Worm (Caenorhabditis elegans): ENCODE results near the gene C50F4.9.
A peak's percentile ranks its signal among the peaks of the same experiment; 100 is the strongest.

The C50F4.9 gene

DNA sequence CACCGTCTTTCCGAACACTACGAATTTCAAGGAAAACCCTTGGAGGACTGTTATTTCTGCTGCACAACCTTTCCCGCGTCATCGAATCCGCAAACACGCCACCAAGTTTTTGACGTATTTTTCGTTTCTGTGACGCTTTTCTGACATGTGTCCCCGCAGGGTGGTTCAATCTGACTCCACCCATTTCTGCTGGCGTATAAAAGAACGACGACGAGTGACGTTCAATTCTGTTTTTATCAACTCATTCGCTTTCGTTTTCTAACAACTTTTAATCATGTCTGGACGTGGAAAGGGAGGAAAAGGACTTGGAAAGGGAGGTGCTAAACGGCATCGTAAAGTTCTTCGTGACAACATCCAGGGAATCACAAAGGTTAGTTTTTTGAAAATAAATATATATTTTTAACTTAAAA, 22.9 kb upstream of the C50F4.9 start, which contains the start of gene his-37 (continued):
- peak; percentile 93 for TF ChIP-seq snpc-4 (tag; optimal IDR thresholded peaks at IDR 0.05)
- TF ChIP-seq nhr-25 (tag; optimal IDR thresholded peaks at IDR 0.05): peak; percentile 99
- peak; percentile 38 for TF ChIP-seq ztf-11 (tag; optimal IDR thresholded peaks at IDR 0.05)
- peak; percentile 90 for TF ChIP-seq nhr-237 (tag; optimal IDR thresholded peaks at IDR 0.05)
- TF ChIP-seq fos-1 (tag; optimal IDR thresholded peaks at IDR 0.05): peak; percentile 100
- peak; percentile 72 for TF ChIP-seq R02D3.7 (tag; optimal IDR thresholded peaks at IDR 0.05)
- TF ChIP-seq lin-13 (GFP tag; optimal IDR thresholded peaks at IDR 0.05): peak; percentile 98
- peak; percentile 88 for TF ChIP-seq ceh-82 (tag; optimal IDR thresholded peaks at IDR 0.05)
- peak; percentile 93 for TF ChIP-seq ceh-16 (tag; optimal IDR thresholded peaks at IDR 0.05)
- TF ChIP-seq unc-62 (GFP tag; optimal IDR thresholded peaks at IDR 0.05): peak; percentile 92
- peak; percentile 99 for TF ChIP-seq nhr-6 (tag; optimal IDR thresholded peaks at IDR 0.05)
- peak; percentile 68 for TF ChIP-seq lin-39 (tag; optimal IDR thresholded peaks at IDR 0.05)

DNA sequence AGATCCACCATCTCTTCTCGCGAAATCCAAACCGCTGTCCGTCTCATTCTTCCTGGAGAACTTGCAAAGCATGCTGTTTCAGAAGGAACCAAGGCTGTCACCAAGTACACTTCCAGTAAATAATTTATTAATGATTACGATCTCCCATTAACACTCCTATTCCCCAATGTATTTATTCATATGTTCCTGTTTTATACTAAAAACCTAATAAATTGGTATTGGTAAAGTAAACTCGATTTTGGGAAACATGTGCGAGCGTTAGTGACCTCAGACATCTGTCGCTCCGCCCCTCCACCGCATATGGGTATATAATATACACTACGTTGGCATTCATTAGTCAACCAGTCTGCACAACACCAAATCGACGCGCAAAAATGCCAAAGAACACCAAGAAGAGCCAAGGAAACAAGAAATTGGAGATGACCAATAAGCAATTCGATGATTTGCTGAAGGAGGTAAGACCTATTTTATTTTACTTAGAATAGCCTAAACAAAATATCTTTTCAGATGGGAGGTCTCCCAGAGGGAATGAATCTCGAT, 22.1 kb upstream of the C50F4.9 start, which contains the start of gene C50F4.6:
Gene C50F4.6, plus strand, starts transcription at position 51 of the 540 bp plus-strand sequence.
- TF ChIP-seq lin-13 (GFP tag; optimal IDR thresholded peaks at IDR 0.05) (no peak), lsy-2 (tag; optimal IDR thresholded peaks at IDR 0.05) (peak in 1 of 2 experiments; percentile 13), ama-1 (optimal IDR thresholded peaks at IDR 0.05) (no peak), crh-2 (tag; optimal IDR thresholded peaks at IDR 0.05) (no peak), nhr-10 (tag; optimal IDR thresholded peaks at IDR 0.05) (no peak), ceh-16 (tag; optimal IDR thresholded peaks at IDR 0.05) (no peak), snpc-4 (tag; optimal IDR thresholded peaks at IDR 0.05) (no peak), sma-3 (GFP tag; optimal IDR thresholded peaks at IDR 0.05) (no peak)

DNA sequence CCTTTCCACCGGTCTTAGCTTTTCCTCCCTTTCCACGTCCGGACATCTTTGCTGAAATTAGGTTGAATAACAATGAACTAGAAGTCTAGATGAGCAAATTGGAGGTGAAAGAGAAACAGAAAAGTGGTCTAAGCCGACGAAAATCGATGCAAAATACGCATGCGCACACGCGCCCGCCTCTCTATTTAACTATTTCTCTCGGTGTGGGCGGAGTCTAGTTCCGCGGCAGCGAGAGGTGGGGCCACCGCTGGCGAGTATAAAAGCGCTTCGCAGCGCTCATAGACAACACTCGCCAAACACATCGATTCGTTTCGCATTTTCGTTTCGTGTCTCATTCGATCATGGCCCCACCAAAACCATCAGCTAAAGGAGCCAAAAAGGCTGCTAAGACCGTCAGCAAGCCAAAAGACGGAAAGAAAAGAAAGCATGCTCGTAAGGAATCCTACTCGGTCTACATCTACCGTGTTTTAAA, 21.3 kb upstream of the C50F4.9 start, which contains the start of the genes his-35 and his-41:
Gene his-35, minus strand, starts transcription at position 51 of the 472 bp plus-strand sequence.
Gene his-41, plus strand, starts transcription at position 299 of the 472 bp plus-strand sequence.
- TF ChIP-seq sma-3 (GFP tag; optimal IDR thresholded peaks at IDR 0.05): peak; percentile 50
- peak; percentile 53 for TF ChIP-seq gmeb-1 (tag; optimal IDR thresholded peaks at IDR 0.05)
- TF ChIP-seq C34F6.9 (tag; optimal IDR thresholded peaks at IDR 0.05): peak; percentile 74
- peak; percentile 15 for TF ChIP-seq unc-55 (GFP tag; optimal IDR thresholded peaks at IDR 0.05)
- peak; percentile 38 to 51 for TF ChIP-seq lsy-2 (tag; optimal IDR thresholded peaks at IDR 0.05)
- TF ChIP-seq ztf-4 (tag; optimal IDR thresholded peaks at IDR 0.05): no peak
- TF ChIP-seq ztf-1 (GFP tag; conservative IDR thresholded peaks at IDR 0.05): no peak
- TF ChIP-seq lin-13 (GFP tag; optimal IDR thresholded peaks at IDR 0.05): peak; percentile 15
- TF ChIP-seq ama-1 (optimal IDR thresholded peaks at IDR 0.05): peak; percentile 77
- TF ChIP-seq mab-5 (tag; optimal IDR thresholded peaks at IDR 0.05): no peak
- TF ChIP-seq unc-39 (tag; optimal IDR thresholded peaks at IDR 0.05): no peak
- TF ChIP-seq nhr-11 (tag; optimal IDR thresholded peaks at IDR 0.05): no peak
- peak; percentile 37 for TF ChIP-seq sma-9 (GFP tag; optimal IDR thresholded peaks at IDR 0.05)
- TF ChIP-seq sma-9 (tag; optimal IDR thresholded peaks at IDR 0.05): no peak
- TF ChIP-seq mdl-1 (tag; optimal IDR thresholded peaks at IDR 0.05): peak in 1 of 2 experiments; percentile 31
- TF ChIP-seq F13H6.1 (tag; optimal IDR thresholded peaks at IDR 0.05): peak; percentile 62
- TF ChIP-seq nhr-21 (tag; optimal IDR thresholded peaks at IDR 0.05): peak; percentile 11
- no peak for TF ChIP-seq ceh-82 (tag; optimal IDR thresholded peaks at IDR 0.05)
- TF ChIP-seq crh-2 (tag; optimal IDR thresholded peaks at IDR 0.05): peak; percentile 51
- peak; percentile 35 for TF ChIP-seq lin-11 (tag; optimal IDR thresholded peaks at IDR 0.05)
- TF ChIP-seq fos-1 (tag; optimal IDR thresholded peaks at IDR 0.05): peak; percentile 48

DNA sequence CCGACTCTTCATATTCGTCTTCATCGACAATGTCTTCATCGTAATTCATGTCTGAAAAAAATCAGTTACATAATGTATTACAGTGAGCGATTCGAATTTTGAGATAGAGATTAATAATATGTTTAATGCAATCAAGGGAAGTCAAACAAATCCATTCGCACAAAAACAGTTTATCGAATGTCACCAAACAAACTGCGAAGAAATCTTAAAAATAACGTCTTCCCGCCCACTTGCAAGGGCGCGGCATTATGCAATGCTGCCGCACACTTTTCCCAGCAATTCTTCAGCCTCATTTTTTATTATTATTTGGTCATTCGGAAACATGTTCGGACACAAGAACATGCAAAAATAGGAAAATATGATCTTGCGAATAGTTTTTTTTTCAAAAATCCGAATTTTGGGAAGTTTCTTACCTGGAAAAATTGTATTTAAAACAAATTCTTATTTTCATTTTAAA, 20.2 kb upstream of the C50F4.9 start, which contains the start of gene mdf-1:
Gene mdf-1, minus strand, starts transcription at position 51 of the 457 bp plus-strand sequence.
- TF ChIP-seq unc-55 (GFP tag; optimal IDR thresholded peaks at IDR 0.05) (peak; percentile 83), sma-3 (GFP tag; optimal IDR thresholded peaks at IDR 0.05) (peak; percentile 71), unc-39 (tag; optimal IDR thresholded peaks at IDR 0.05) (no peak), ztf-4 (tag; optimal IDR thresholded peaks at IDR 0.05) (peak; percentile 39), fos-1 (tag; optimal IDR thresholded peaks at IDR 0.05) (peak; percentile 44), nhr-6 (tag; optimal IDR thresholded peaks at IDR 0.05) (no peak), nhr-10 (tag; optimal IDR thresholded peaks at IDR 0.05) (no peak), nhr-77 (tag; optimal IDR thresholded peaks at IDR 0.05) (no peak), nhr-237 (tag; optimal IDR thresholded peaks at IDR 0.05) (no peak), lin-11 (tag; optimal IDR thresholded peaks at IDR 0.05) (peak; percentile 54), sem-4 (tag; optimal IDR thresholded peaks at IDR 0.05) (peak; percentile 70), peb-1 (tag; optimal IDR thresholded peaks at IDR 0.05) (no peak), mab-5 (tag; optimal IDR thresholded peaks at IDR 0.05) (peak; percentile 35), elt-1 (tag; optimal IDR thresholded peaks at IDR 0.05) (no peak), elt-3 (tag; optimal IDR thresholded peaks at IDR 0.05) (no peak), blmp-1 (tag; optimal IDR thresholded peaks at IDR 0.05; ENCODE audit: insufficient read depth) (peak; percentile 38), R02D3.7 (tag; optimal IDR thresholded peaks at IDR 0.05) (no peak), snpc-4 (tag; optimal IDR thresholded peaks at IDR 0.05) (peak; percentile 37), F13H6.1 (tag; optimal IDR thresholded peaks at IDR 0.05) (peak; percentile 59), mdl-1 (tag; optimal IDR thresholded peaks at IDR 0.05) (no peak), dmd-4 (tag; optimal IDR thresholded peaks at IDR 0.05) (no peak), nhr-21 (tag; optimal IDR thresholded peaks at IDR 0.05) (peak; percentile 73), ztf-1 (GFP tag; conservative IDR thresholded peaks at IDR 0.05) (no peak), sma-9 (GFP tag; optimal IDR thresholded peaks at IDR 0.05) (peak; percentile 60), sma-9 (tag; optimal IDR thresholded peaks at IDR 0.05) (no peak), Y55F3AM.14 (GFP tag; optimal IDR thresholded peaks at IDR 0.05) (peak; percentile 28), ama-1 (optimal IDR thresholded peaks at IDR 0.05) (peak; percentile 47), lsy-2 (tag; optimal IDR thresholded peaks at IDR 0.05) (peak in 1 of 2 experiments; percentile 79), C34F6.9 (tag; optimal IDR thresholded peaks at IDR 0.05) (peak; percentile 82), unc-62 (GFP tag; optimal IDR thresholded peaks at IDR 0.05) (no peak), skn-1 (tag; optimal IDR thresholded peaks at IDR 0.05) (no peak), ZK546.5 (tag; optimal IDR thresholded peaks at IDR 0.05) (no peak), crh-2 (tag; optimal IDR thresholded peaks at IDR 0.05) (peak; percentile 84), ceh-82 (tag; optimal IDR thresholded peaks at IDR 0.05) (no peak)

Measured in whole organism, L2 larva.